Fruit fly (Drosophila melanogaster) whole organism, larva: ENCODE results near the gene CG18747.

ENCODE experiments used
- noc ChIP-seq: fragments of 200-800 bp; sonication (Bioruptor generic); optimal IDR thresholded peaks from 3 replicates; lab custom pipeline; 2019; ENCODE audit warnings: missing biosample characterization, mild to moderate bottlenecking, missing genetic modification characterization, moderate library complexity

CG18747 gene

DNA sequence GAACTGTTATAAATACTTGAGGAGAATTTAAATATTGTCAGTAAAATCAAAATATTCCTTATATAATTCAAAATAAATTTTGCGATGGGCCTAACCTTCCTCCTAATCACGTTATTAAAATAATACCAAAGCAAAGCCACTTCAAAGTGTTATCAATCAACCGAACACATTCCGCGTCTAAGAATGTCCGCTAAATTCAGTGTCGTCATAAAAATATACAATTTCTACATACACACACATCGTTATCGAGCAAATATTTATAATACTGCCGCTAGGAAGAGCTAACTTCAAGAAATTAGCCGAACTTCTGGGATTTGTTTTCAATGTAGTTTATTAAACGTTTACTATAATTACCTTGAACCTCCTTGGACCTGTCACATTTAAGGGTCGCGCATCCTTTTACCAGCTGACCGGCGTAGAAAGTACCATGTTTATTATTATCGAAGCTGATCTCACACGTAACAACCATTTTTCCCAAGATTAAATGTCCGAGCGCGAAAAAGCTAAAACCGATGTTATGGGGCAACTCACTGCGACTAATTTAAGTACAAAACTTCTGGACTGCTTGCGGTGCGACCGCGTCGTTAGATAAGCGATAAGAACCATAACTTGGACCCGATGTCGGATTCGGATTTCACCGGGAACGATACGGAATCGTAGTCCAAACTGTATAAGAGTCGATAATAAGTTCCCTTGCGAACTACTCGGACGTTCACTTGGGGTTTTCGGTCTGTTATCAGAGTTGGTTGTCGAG, at the start of gene CG18747:
Gene CG18747, minus strand, starts transcription at position 514 of the 754 bp plus-strand sequence.
- peak; percentile 11 for TF ChIP-seq noc (tag; lab: Kevin White, UChicago)

dm6 chr3R:7821559-7821958, 38.3 kb upstream of the CG18747 start:
- TF ChIP-seq noc (tag; lab: Kevin White, UChicago), result no peak

dm6 chr3R:7813981-7814529, 30.8 kb upstream of the CG18747 start, which contains the start of gene CG34384:
Gene CG34384 (plus strand): TSS chr3R:7814361.
- TF ChIP-seq noc (tag; lab: Kevin White, UChicago), result no peak

- TF ChIP-seq noc (tag; lab: Kevin White, UChicago), result no peak
These were observed 30.3 kb upstream of the CG18747 start for dm6 chr3R:7813518-7813917.

DNA sequence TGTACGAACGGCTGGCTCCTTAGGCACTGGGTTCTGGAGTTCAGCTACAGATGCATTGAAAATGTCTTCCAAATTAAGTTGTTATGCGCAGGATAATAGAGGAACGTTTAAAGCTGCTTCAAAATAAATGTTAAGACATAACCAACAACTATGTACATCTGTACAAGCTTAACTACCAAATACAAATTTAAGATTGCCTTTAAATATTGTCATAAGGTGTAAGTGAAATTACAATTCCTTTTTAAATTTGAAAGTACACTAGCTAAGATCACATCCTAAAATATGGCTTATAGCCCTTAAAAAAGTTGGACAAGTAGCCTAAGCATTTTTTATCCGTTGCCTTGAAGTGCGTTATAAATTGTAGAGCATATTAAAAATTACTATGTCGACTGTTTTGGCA, 28.3 kb upstream of the CG18747 start, which contains the start of gene CG31473:
Gene CG31473, plus strand, starts transcription at position 301 of the 400 bp plus-strand sequence.
- TF ChIP-seq noc (tag; lab: Kevin White, UChicago), result no peak

dm6 chr3R:7809662-7810621, 26.7 kb upstream of the CG18747 start, which contains the start of the genes CG2993 and sgll:
Gene CG2993 (minus strand): TSS chr3R:7810014.
Gene sgll (plus strand): TSS chr3R:7810532.
- TF ChIP-seq noc (tag; lab: Kevin White, UChicago), result no peak

DNA sequence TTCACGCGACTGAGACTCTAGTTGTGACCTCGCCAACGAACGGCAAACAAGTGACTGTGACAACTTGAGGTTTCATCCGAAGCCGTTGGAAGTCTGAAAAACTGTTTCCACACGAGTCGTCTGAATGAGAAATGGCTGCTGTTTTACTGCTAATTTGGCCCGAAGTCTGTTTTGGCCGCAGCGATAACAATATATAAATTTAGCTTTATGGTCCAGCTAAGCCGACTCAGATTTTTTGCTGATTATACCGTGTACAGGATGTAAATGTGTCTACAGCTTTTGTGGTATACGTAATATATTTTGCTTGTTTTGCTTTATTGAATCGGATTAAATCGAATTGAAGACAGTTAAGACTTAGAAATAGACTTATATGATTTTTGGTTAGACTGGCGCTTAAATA, 21.1 kb upstream of the CG18747 start, which contains the start of gene CG18268:
Gene CG18268, minus strand, starts transcription at position 101 of the 400 bp plus-strand sequence.
- peak; percentile 36 for TF ChIP-seq noc (tag; lab: Kevin White, UChicago)

DNA sequence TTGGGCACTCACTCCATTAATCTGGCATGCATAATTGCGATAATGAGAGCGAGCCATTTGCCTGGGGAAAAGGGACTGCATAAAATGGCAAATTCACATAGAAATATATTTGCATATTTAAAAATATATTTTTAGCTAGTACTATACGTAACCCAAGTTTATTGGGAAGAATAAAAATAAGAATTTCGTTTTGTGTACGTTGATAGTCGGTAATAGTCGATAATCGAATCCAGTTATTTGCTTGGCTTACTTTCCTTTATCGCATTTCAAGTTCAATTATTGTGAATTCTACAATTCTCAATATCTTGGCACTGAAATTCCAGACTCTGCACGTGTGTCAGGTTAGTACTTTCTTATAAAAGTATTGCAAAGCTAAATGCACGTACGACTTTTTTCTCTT, 19.4 kb upstream of the CG18747 start, which contains the start of gene CG3014:
Gene CG3014, minus strand, starts transcription at position 101 of the 400 bp plus-strand sequence.
- TF ChIP-seq noc (tag; lab: Kevin White, UChicago), result no peak

DNA sequence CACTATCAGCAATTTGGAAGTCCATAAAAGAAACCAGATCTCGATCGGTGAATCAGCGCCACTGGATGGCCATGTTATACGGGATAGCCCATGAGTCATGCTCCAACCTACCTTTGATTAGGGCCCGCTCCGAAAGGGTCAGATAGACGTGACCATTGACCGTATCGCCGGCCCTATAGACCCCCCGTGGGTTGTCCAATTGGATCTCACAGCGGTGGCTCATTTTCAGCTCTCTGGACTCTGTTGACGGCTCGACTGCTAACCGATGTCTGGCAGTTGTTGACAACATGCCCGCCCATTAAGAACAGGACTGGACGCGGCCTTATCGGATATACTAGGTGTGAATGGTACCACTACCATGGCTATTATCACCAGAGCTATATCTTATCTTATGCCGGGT, 15.3 kb upstream of the CG18747 start, which contains the start of gene CG18744:
Gene CG18744, minus strand, starts transcription at position 247 of the 400 bp plus-strand sequence.
- TF ChIP-seq noc (tag; lab: Kevin White, UChicago), result peak; percentile 19

DNA sequence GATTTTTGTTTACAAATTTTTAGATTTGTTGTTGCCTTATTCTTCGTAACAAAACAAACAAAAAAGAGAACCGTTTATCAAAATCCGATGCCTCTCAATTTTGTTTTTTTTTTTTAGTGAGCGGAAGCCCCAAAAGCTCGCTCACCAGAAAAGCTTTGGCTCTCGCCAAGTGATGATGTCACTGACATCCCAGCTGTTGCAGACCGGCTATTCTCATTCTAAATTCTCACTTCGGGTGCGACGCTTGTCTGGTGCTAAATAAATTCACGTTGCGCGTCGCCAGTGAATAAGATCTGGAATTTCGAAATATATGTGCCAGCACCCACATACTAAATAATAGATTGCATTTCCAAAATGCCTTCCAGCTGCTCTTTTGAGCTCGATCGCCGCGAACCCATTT, 10.6 kb upstream of the CG18747 start, which contains the start of gene CG2641:
Gene CG2641, plus strand, starts transcription at position 215 of the 400 bp plus-strand sequence.
- peak; percentile 17 for TF ChIP-seq noc (tag; lab: Kevin White, UChicago)

DNA sequence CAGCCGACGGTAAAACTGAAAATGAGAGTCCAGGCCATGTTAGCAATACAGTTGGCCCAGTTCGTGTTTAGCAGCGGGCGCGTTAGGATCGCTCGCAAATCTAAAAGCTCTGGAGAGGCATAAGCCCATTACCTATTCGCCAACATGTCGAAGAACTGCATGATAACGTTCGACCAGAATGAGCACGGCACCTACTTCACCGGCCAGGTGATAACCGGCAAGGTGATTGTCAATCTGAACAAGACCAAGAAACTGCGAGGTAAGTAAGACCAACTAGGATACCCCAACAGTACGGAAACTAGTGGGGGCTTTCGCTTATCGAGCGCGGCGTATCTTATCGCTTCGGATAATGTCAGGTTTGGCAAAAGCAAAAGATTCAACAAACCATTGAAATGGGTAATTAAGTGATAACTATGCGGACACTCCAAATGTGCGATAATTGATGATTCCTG, 7.4 kb upstream of the CG18747 start, which contains the start of gene CG10086:
Gene CG10086, plus strand, starts transcription at position 51 of the 452 bp plus-strand sequence.
- peak; percentile 44 for TF ChIP-seq noc (tag; lab: Kevin White, UChicago)

DNA sequence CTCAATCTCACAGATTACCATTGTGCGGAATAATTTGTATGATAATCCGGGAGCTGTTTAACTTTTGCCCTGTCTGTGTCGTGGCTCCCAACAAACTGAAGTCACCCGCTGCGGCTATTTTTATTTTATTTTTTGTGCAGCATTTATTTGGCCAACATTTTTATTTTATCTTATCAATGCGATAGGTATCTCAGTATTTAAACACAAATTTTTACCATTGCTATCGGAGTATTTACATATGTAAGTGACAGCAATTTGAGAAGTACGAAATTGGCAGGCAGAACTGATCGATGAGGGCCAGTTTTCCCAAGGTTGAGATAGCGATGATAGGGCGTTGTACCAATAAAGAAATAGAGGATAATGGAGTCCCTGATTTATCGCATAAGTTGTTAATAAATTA, 6.8 kb upstream of the CG18747 start, which contains the start of gene CG18746:
Gene CG18746, minus strand, starts transcription at position 101 of the 400 bp plus-strand sequence.
- no peak for TF ChIP-seq noc (tag; lab: Kevin White, UChicago)

- peak; percentile 20 for TF ChIP-seq noc (tag; lab: Kevin White, UChicago)
These were observed 4.7 kb upstream of the CG18747 start, which contains the start of gene CG18748 for dm6 chr3R:7787899-7788298. Gene CG18748 (minus strand): TSS chr3R:7787923.

DNA sequence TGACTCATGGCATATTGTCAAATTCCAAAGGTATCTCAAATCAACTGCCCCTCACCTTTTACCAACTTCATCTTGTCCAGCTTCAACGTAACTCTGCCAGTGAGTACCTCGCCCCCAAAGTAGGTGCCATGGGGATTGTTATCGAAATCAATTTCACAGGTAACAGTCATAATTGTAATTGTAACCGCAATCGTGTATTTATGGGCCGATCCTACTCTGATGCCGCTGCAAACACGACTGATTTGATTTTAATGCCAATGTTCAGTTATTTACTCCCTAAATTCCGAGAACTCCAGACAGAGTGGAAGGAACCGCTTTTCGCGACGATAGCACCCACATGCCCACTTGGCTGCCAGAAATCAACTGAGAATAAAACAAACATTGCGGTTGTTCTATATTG, 2.5 kb upstream of the CG18747 start, which contains the start of gene CG18745:
Gene CG18745, minus strand, starts transcription at position 336 of the 400 bp plus-strand sequence.
- TF ChIP-seq noc (tag; lab: Kevin White, UChicago), result peak; percentile 41

- TF ChIP-seq noc (tag; lab: Kevin White, UChicago), result no peak
These were observed 3.6 kb downstream of the CG18747 start for dm6 chr3R:7779620-7780019.
